Worm (Caenorhabditis elegans) whole organism, midembryonic: ENCODE measurements around the gene B0302.5.

Source experiments
- T22C8.4 ChIP-seq: fragments of 200-800 bp; sonication (Bioruptor generic); IDR thresholded peaks from 2 replicates; pipeline ENCODE4 v1.3.6; 2022; ENCODE audit warnings: missing genetic modification characterization, missing compliant biosample characterization
- cog-1 ChIP-seq: sonication (generic microtip); optimal IDR thresholded peaks from 2 replicates; lab custom pipeline; 2016; ENCODE audit warnings: missing genetic modification characterization, missing compliant biosample characterization
- flt-1 ChIP-seq: fragments of 200-800 bp; sonication (Bioruptor generic); IDR thresholded peaks from 2 replicates; pipeline ENCODE4 v1.3.6; 2022; ENCODE audit warnings: missing genetic modification characterization, missing compliant biosample characterization
- klf-2 ChIP-seq: fragments of 200-800 bp; sonication (Bioruptor generic); conservative IDR thresholded peaks from 2 replicates; pipeline ENCODE4 v1.3.6; 2022; ENCODE audit warnings: missing genetic modification reagents, missing genetic modification characterization, missing compliant biosample characterization
- med-1 ChIP-seq: sonication (generic microtip); optimal IDR thresholded peaks from 2 replicates; lab custom pipeline; 2017; ENCODE audit warnings: missing genetic modification characterization, mild to moderate bottlenecking, missing compliant biosample characterization, antibody characterized with exemption, missing genetic modification reagents; ENCODE audit not compliant: insufficient read depth
- ref-1 ChIP-seq: fragments of 200-800 bp; sonication (Bioruptor generic); conservative IDR thresholded peaks from 2 replicates; pipeline ENCODE4 v1.3.6; 2022; ENCODE audit warnings: missing genetic modification reagents, missing genetic modification characterization, missing compliant biosample characterization
- tab-1 ChIP-seq: fragments of 200-800 bp; sonication (Bioruptor generic); IDR thresholded peaks from 2 replicates; pipeline ENCODE4 v1.3.6; 2022; ENCODE audit warnings: missing genetic modification characterization, missing compliant biosample characterization
- ztf-23 ChIP-seq: fragments of 200-800 bp; sonication (Bioruptor generic); IDR thresholded peaks from 2 replicates; pipeline ENCODE4 v1.3.6; 2022; ENCODE audit warnings: missing genetic modification reagents, missing genetic modification characterization, missing compliant biosample characterization
- ztf-29 ChIP-seq: fragments of 200-800 bp; sonication (Bioruptor generic); IDR thresholded peaks from 2 replicates; pipeline ENCODE4 v1.3.6; 2022; ENCODE audit warnings: missing genetic modification reagents, missing genetic modification characterization, missing compliant biosample characterization

Gene B0302.5

ce11 chrX:17195080-17195479 lies at the start of gene B0302.5:
Gene B0302.5, minus strand, starts transcription at chrX:17195137.
- no peak for TF ChIP-seq med-1 (GFP tag; lab: Kevin White, UChicago)
- no peak for TF ChIP-seq flt-1
- no peak for TF ChIP-seq klf-2 (GFP tag; lab: Robert Waterston, UW)
- no peak for TF ChIP-seq tab-1
- TF ChIP-seq ref-1 (GFP tag; lab: Robert Waterston, UW), result no peak
- no peak for TF ChIP-seq T22C8.4 (GFP tag; lab: Robert Waterston, UW)
- TF ChIP-seq cog-1 (tag; lab: Kevin White, UChicago), result no peak
- TF ChIP-seq ztf-29, result no peak
- no peak for TF ChIP-seq ztf-23

DNA sequence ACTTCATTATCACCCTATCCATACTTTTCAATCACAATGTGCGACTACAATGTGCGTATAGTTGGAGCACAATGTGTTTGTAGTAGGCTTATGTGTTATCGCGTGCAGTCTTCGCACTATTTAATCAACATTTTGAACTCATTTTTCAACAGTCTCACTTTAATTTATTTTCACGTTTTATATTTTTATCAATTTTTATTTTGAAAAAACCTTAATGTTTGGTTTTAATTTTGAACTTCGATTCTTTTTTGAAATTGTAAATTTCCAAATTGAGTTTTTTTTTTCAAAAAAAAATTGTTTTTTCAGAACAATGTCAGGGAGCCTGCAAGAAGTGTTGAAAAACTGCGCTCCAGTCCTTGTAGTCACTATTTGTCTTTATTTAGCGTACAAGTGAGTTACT lies 48.1 kb upstream of the B0302.5 start, which contains the start of gene T25G12.13:
TSS of gene T25G12.13 (plus strand) at position 301 of the 400 bp plus-strand sequence.
- TF ChIP-seq flt-1 (no peak), T22C8.4 (GFP tag; lab: Robert Waterston, UW) (no peak), ref-1 (GFP tag; lab: Robert Waterston, UW) (no peak), tab-1 (no peak), cog-1 (tag; lab: Kevin White, UChicago) (no peak), ztf-29 (no peak), ztf-23 (no peak), klf-2 (GFP tag; lab: Robert Waterston, UW) (no peak), med-1 (GFP tag; lab: Kevin White, UChicago) (no peak)

DNA sequence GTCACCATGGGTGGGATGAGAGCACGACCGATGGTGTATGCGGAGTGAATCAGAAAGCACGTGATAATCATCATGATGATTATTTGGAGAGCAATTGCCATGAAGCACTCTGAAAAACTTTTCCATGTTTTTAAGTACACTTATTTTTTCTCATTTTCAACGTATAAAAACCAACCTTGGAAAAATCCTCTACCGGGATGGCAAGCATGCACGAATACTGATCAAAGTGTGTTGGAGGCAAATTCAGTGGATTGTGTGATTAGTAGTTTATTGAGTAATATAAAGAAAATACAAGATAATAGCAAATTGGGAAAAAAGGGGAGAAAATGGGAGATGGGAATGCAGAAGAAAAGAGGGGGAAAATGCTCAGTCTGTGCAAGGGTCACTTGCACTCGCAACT lies 42.5 kb upstream of the B0302.5 start, which contains the start of gene T25G12.11:
TSS of gene T25G12.11 (minus strand) at position 101 of the 400 bp plus-strand sequence.
- TF ChIP-seq tab-1 (no peak), ref-1 (GFP tag; lab: Robert Waterston, UW) (no peak), med-1 (GFP tag; lab: Kevin White, UChicago) (no peak), klf-2 (GFP tag; lab: Robert Waterston, UW) (no peak)

- no peak for TF ChIP-seq ref-1 (GFP tag; lab: Robert Waterston, UW)
- TF ChIP-seq flt-1, result no peak
- no peak for TF ChIP-seq cog-1 (tag; lab: Kevin White, UChicago)
- TF ChIP-seq ztf-29, result no peak
- TF ChIP-seq med-1 (GFP tag; lab: Kevin White, UChicago), result no peak
- TF ChIP-seq tab-1, result no peak
- TF ChIP-seq ztf-23, result no peak
- no peak for TF ChIP-seq T22C8.4 (GFP tag; lab: Robert Waterston, UW)
- TF ChIP-seq klf-2 (GFP tag; lab: Robert Waterston, UW), result no peak
Measured at ce11 chrX:17235749-17236561, 41.0 kb upstream of the B0302.5 start, which contains the start of gene dhs-30. Gene dhs-30, minus strand, starts transcription at chrX:17235838.

ce11 chrX:17234988-17235387 lies 40.1 kb upstream of the B0302.5 start:
- no peak for TF ChIP-seq cog-1 (tag; lab: Kevin White, UChicago)
- no peak for TF ChIP-seq med-1 (GFP tag; lab: Kevin White, UChicago)
- no peak for TF ChIP-seq tab-1
- no peak for TF ChIP-seq T22C8.4 (GFP tag; lab: Robert Waterston, UW)
- TF ChIP-seq klf-2 (GFP tag; lab: Robert Waterston, UW), result no peak
- TF ChIP-seq flt-1, result no peak
- no peak for TF ChIP-seq ref-1 (GFP tag; lab: Robert Waterston, UW)
- TF ChIP-seq ztf-23, result no peak
- TF ChIP-seq ztf-29, result no peak

ce11 chrX:17231348-17231747 lies 36.4 kb upstream of the B0302.5 start, which contains the start of gene T25G12.3:
Gene T25G12.3, plus strand, starts transcription at chrX:17231648.
- no peak for TF ChIP-seq ztf-29
- no peak for TF ChIP-seq med-1 (GFP tag; lab: Kevin White, UChicago)
- TF ChIP-seq T22C8.4 (GFP tag; lab: Robert Waterston, UW), result no peak
- no peak for TF ChIP-seq ref-1 (GFP tag; lab: Robert Waterston, UW)
- no peak for TF ChIP-seq tab-1
- no peak for TF ChIP-seq ztf-23
- no peak for TF ChIP-seq cog-1 (tag; lab: Kevin White, UChicago)
- no peak for TF ChIP-seq klf-2 (GFP tag; lab: Robert Waterston, UW)
- TF ChIP-seq flt-1, result no peak

DNA sequence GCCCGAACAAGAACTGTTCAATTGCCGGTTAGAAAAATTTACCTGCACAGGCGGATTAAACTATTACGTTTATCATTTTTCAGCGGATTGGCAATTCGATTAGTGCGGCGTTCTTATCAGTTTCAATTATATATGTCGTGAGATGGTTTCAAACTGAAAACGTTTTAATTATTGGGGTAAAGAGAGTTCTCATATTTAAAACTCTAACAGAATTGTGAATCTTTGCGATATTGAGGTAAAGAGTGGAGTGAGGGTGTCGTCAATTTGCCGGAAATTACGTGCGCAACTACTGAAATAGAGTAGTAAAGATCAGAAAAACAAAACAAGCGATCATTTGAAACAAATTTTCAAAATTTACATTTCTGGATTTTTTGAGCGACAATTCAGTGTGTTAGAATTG lies 35.2 kb upstream of the B0302.5 start, which contains the start of gene T25G12.6:
TSS of gene T25G12.6 (minus strand) at position 101 of the 400 bp plus-strand sequence.
- no peak for TF ChIP-seq ref-1 (GFP tag; lab: Robert Waterston, UW)
- TF ChIP-seq ztf-23, result no peak
- no peak for TF ChIP-seq flt-1
- no peak for TF ChIP-seq cog-1 (tag; lab: Kevin White, UChicago)
- TF ChIP-seq ztf-29, result no peak
- TF ChIP-seq med-1 (GFP tag; lab: Kevin White, UChicago), result no peak
- no peak for TF ChIP-seq klf-2 (GFP tag; lab: Robert Waterston, UW)
- TF ChIP-seq T22C8.4 (GFP tag; lab: Robert Waterston, UW), result no peak

- TF ChIP-seq med-1 (GFP tag; lab: Kevin White, UChicago) (no peak), klf-2 (GFP tag; lab: Robert Waterston, UW) (no peak), ref-1 (GFP tag; lab: Robert Waterston, UW) (no peak), tab-1 (no peak), T22C8.4 (GFP tag; lab: Robert Waterston, UW) (no peak), flt-1 (no peak), ztf-29 (no peak), ztf-23 (no peak), cog-1 (tag; lab: Kevin White, UChicago) (no peak)
Measured at ce11 chrX:17227376-17227775, 32.4 kb upstream of the B0302.5 start.

DNA sequence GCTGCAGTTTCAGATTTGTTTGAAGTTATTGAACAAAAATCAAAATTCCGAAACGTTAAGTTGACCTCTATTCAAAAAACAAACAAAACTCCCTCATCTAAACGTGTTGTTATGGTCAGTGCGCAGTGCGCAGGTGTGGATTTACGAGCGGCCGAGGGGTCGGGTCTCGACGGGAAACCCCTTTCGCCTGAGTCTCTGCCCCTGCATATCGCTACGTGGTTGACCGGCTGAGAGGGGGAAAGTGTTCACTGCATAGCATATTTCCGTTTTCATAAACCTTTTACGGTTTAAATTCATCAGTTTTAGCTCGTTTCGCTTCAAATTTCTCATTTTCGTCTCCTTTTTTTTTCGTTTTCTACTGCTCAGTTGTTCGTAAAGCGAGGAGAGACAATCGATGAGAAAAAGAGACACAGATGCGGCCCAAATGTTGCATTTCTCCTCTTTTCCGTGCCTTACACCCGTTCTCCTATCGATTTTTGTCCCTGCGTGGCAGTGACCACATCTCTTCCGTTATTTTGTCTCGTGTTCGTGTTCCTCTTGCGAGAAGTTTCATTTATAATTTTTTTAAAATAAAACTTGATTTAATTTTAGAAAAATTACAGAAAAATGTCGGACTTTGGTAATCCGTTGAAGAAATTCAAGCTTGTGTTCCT lies 27.1 kb upstream of the B0302.5 start, which contains the start of gene rab-6.2:
TSS of gene rab-6.2 (plus strand) at position 603 of the 653 bp plus-strand sequence.
- TF ChIP-seq ztf-29, result no peak
- TF ChIP-seq tab-1, result no peak
- TF ChIP-seq flt-1, result 0 out of 2 replicates have a peak, but pooled peaks have one; percentile 17
